Worm (Caenorhabditis elegans) whole organism, L1 larva: ENCODE results near the gene Y37E11AM.3.

Experiments used
- C04F5.9 ChIP-seq: sonication (generic microtip); optimal IDR thresholded peaks from 2 replicates; lab custom pipeline; 2016; ENCODE audit warnings: missing genetic modification characterization, missing compliant biosample characterization
- C16A3.4 ChIP-seq: fragments of 150-350 bp; optimal IDR thresholded peaks from 2 replicates; lab custom pipeline; 2014; ENCODE audit warnings: missing biosample characterization, missing genetic modification characterization
- Y116A8C.19 ChIP-seq: sonication (generic microtip); optimal IDR thresholded peaks from 2 replicates; lab custom pipeline; 2016; ENCODE audit warnings: missing compliant biosample characterization, missing genetic modification characterization, borderline replicate concordance
- alr-1 ChIP-seq: fragments of 200-800 bp; sonication (Bioruptor generic); optimal IDR thresholded peaks from 2 replicates; lab custom pipeline; 2018; ENCODE audit warnings: borderline replicate concordance, mild to moderate bottlenecking, missing genetic modification characterization, missing compliant biosample characterization
- aly-2 ChIP-seq: fragments of 150-350 bp; optimal IDR thresholded peaks from 2 replicates; lab custom pipeline; 2014; ENCODE audit warnings: missing biosample characterization, missing genetic modification characterization
- ces-1 ChIP-seq: fragments of 150-350 bp; optimal IDR thresholded peaks from 2 replicates; lab custom pipeline; 2014; ENCODE audit warnings: missing biosample characterization, missing genetic modification reagents, missing genetic modification characterization
- dpl-1 ChIP-seq, 3 experiments: fragments of 150-350 bp in 2 of 3; sonication (generic microtip) in 1 of 3; optimal IDR thresholded peaks; 2 replicates each; lab custom pipeline; 2014 to 2017; ENCODE audit warnings: missing biosample characterization in 3 of 3, missing genetic modification characterization in 3 of 3, missing genetic modification reagents in 3 of 3
- egl-13 ChIP-seq: sonication (generic microtip); optimal IDR thresholded peaks from 2 replicates; lab custom pipeline; 2016; ENCODE audit warnings: missing genotype, missing genetic modification reagents, missing genetic modification characterization, missing compliant biosample characterization
- elt-2 ChIP-seq: sonication (generic microtip); optimal IDR thresholded peaks from 2 replicates; lab custom pipeline; 2016; ENCODE audit warnings: missing genetic modification characterization, mild to moderate bottlenecking, inconsistent platforms, missing compliant biosample characterization, missing genetic modification reagents
- fkh-10 ChIP-seq: sonication (generic microtip); optimal IDR thresholded peaks from 2 replicates; lab custom pipeline; 2017; ENCODE audit warnings: missing biosample characterization, missing genetic modification reagents, missing genetic modification characterization
- fkh-8 ChIP-seq: sonication (generic microtip); optimal IDR thresholded peaks from 2 replicates; lab custom pipeline; 2016; ENCODE audit warnings: mild to moderate bottlenecking, missing genetic modification characterization, missing compliant biosample characterization
- grh-1 ChIP-seq: fragments of 200-800 bp; sonication (Bioruptor generic); IDR thresholded peaks from 2 replicates; pipeline ENCODE4 v1.3.6; 2022; ENCODE audit warnings: missing genetic modification reagents, missing genetic modification characterization, missing compliant biosample characterization
- irx-1 ChIP-seq: sonication (generic microtip); optimal IDR thresholded peaks from 2 replicates; lab custom pipeline; 2016; ENCODE audit warnings: missing genetic modification characterization, missing compliant biosample characterization
- isw-1 ChIP-seq: fragments of 200-800 bp; sonication (Bioruptor generic); IDR thresholded peaks from 2 replicates; pipeline ENCODE4 v1.3.6; 2022; ENCODE audit warnings: missing genetic modification characterization, missing compliant biosample characterization
- lin-15B ChIP-seq: fragments of 150-350 bp; sonication (generic microtip); optimal IDR thresholded peaks from 3 replicates; lab custom pipeline; 2014; ENCODE audit warnings: missing biosample characterization, missing genetic modification characterization
- lin-35 ChIP-seq, 2 experiments: fragments of 150-350 bp; optimal IDR thresholded peaks; 2 replicates each; lab custom pipeline; 2014; ENCODE audit warnings: missing biosample characterization in 2 of 2, missing genetic modification characterization in 2 of 2, missing genetic modification reagents in 2 of 2
- lir-3 ChIP-seq: sonication (generic microtip); optimal IDR thresholded peaks from 2 replicates; lab custom pipeline; 2016; ENCODE audit warnings: mild to moderate bottlenecking, missing genetic modification characterization, moderate library complexity, missing compliant biosample characterization; ENCODE audit not compliant: poor library complexity
- mab-9 ChIP-seq: fragments of 200-800 bp; sonication (Bioruptor generic); IDR thresholded peaks from 2 replicates; pipeline ENCODE4 v1.3.6; 2022; ENCODE audit warnings: missing genetic modification reagents, missing genetic modification characterization, missing compliant biosample characterization
- mdl-1 ChIP-seq, 2 experiments: fragments of 150-350 bp; optimal IDR thresholded peaks; 2 replicates each; lab custom pipeline; 2014 to 2017; ENCODE audit warnings: missing biosample characterization in 2 of 2, missing genetic modification characterization in 2 of 2, inconsistent platforms in 1 of 2
- mef-2 ChIP-seq: fragments of 150-350 bp; optimal IDR thresholded peaks from 2 replicates; lab custom pipeline; 2014; ENCODE audit warnings: missing biosample characterization, missing genetic modification characterization
- nhr-12 ChIP-seq: sonication (generic microtip); optimal IDR thresholded peaks from 2 replicates; lab custom pipeline; 2017; ENCODE audit warnings: missing biosample characterization, missing genetic modification characterization
- nhr-19 ChIP-seq: fragments of 200-800 bp; sonication (Bioruptor generic); conservative IDR thresholded peaks from 2 replicates; pipeline ENCODE4 v1.3.6; 2022; ENCODE audit warnings: missing genetic modification characterization, missing compliant biosample characterization
- nhr-47 ChIP-seq: sonication (generic microtip); optimal IDR thresholded peaks from 2 replicates; lab custom pipeline; 2016; ENCODE audit warnings: mild to moderate bottlenecking, missing genetic modification characterization, moderate library complexity, missing compliant biosample characterization
- nhr-76 ChIP-seq: sonication (generic microtip); optimal IDR thresholded peaks from 2 replicates; lab custom pipeline; 2017; ENCODE audit warnings: missing biosample characterization, missing genetic modification characterization
- nhr-85 ChIP-seq: sonication (generic microtip); peaks from one replicate; lab custom pipeline; 2016; ENCODE audit warnings: missing genetic modification characterization, inconsistent platforms, missing compliant biosample characterization
- nhr-90 ChIP-seq: sonication (generic microtip); optimal IDR thresholded peaks from 2 replicates; lab custom pipeline; 2016; ENCODE audit warnings: mild to moderate bottlenecking, missing genetic modification characterization, missing compliant biosample characterization; ENCODE audit not compliant: poor library complexity
- pax-3 ChIP-seq: fragments of 200-800 bp; sonication (Bioruptor generic); optimal IDR thresholded peaks from 2 replicates; lab custom pipeline; 2018; ENCODE audit warnings: mild to moderate bottlenecking, missing genetic modification characterization, moderate library complexity, missing compliant biosample characterization
- pqm-1 ChIP-seq: sonication (generic microtip); optimal IDR thresholded peaks from 3 replicates; lab custom pipeline; 2017; ENCODE audit warnings: missing biosample characterization, missing genetic modification characterization
- rnt-1 ChIP-seq: sonication (generic microtip); optimal IDR thresholded peaks from 2 replicates; lab custom pipeline; 2016; ENCODE audit warnings: mild to moderate bottlenecking, missing genetic modification characterization, moderate library complexity, missing compliant biosample characterization
- skn-1 ChIP-seq: fragments of 150-350 bp; optimal IDR thresholded peaks from 2 replicates; lab custom pipeline; 2014; ENCODE audit warnings: missing biosample characterization, missing genetic modification characterization
- snu-23 ChIP-seq: sonication (generic microtip); optimal IDR thresholded peaks from 2 replicates; lab custom pipeline; 2016; ENCODE audit warnings: missing genetic modification characterization, missing compliant biosample characterization
- sptf-1 ChIP-seq: fragments of 150-350 bp; optimal IDR thresholded peaks from 2 replicates; lab custom pipeline; 2014; ENCODE audit warnings: missing biosample characterization, missing genetic modification characterization
- sup-37 ChIP-seq: fragments of 200-800 bp; sonication (Bioruptor generic); optimal IDR thresholded peaks from 2 replicates; lab custom pipeline; 2018; ENCODE audit warnings: mild to moderate bottlenecking, missing genetic modification characterization, missing compliant biosample characterization
- unc-130 ChIP-seq: fragments of 150-350 bp; optimal IDR thresholded peaks from 2 replicates; lab custom pipeline; 2017; ENCODE audit warnings: missing biosample characterization, missing genetic modification characterization, inconsistent platforms
- unc-30 ChIP-seq: sonication (generic microtip); optimal IDR thresholded peaks from 2 replicates; lab custom pipeline; 2017; ENCODE audit warnings: missing biosample characterization, missing genetic modification characterization
- unc-86 ChIP-seq: sonication (generic microtip); optimal IDR thresholded peaks from 2 replicates; lab custom pipeline; 2016; ENCODE audit warnings: missing genetic modification characterization, missing compliant biosample characterization
- unc-98 ChIP-seq: fragments of 200-800 bp; sonication (Bioruptor generic); IDR thresholded peaks from 2 replicates; pipeline ENCODE4 v1.3.6; 2022; ENCODE audit warnings: missing genetic modification characterization, missing compliant biosample characterization
- vab-15 ChIP-seq: sonication (generic microtip); optimal IDR thresholded peaks from 2 replicates; lab custom pipeline; 2017; ENCODE audit warnings: missing genotype, mild to moderate bottlenecking, missing genetic modification characterization, missing compliant biosample characterization
- ztf-11 ChIP-seq, 2 experiments: sonication (generic microtip); optimal IDR thresholded peaks; 2 replicates each; lab custom pipeline; 2016 to 2017; ENCODE audit warnings: missing genetic modification characterization in 2 of 2, missing biosample characterization in 1 of 2, missing compliant biosample characterization in 1 of 2
- ztf-4 ChIP-seq: fragments of 150-350 bp; optimal IDR thresholded peaks from 2 replicates; lab custom pipeline; 2014; ENCODE audit warnings: missing biosample characterization, missing genetic modification characterization

Gene Y37E11AM.3

ce11 chrIV:3722690-3723089 lies 3.7 kb upstream of the Y37E11AM.3 start, which contains the start of gene Y37E11AM.4:
Gene Y37E11AM.4, minus strand, starts transcription at chrIV:3722790.
- TF ChIP-seq pax-3 (tag; lab: Kevin White, UChicago): no peak
- TF ChIP-seq mef-2 (tag; lab: Kevin White, UChicago): no peak
- no peak for TF ChIP-seq mdl-1 (tag; optimal IDR thresholded peaks at IDR 0.05; lab: Kevin White, UChicago)
- no peak for TF ChIP-seq nhr-90
- TF ChIP-seq nhr-12 (tag; lab: Kevin White, UChicago): no peak
- TF ChIP-seq egl-13 (tag; lab: Kevin White, UChicago): no peak
- no peak for TF ChIP-seq ztf-11 (tag; optimal IDR thresholded peaks at IDR 0.05; lab: Kevin White, UChicago)
- no peak for TF ChIP-seq pqm-1
- TF ChIP-seq unc-130 (tag; lab: Kevin White, UChicago): no peak
- TF ChIP-seq unc-98: no peak
- no peak for TF ChIP-seq irx-1 (tag; lab: Kevin White, UChicago)
- no peak for TF ChIP-seq isw-1 (GFP tag; lab: Robert Waterston, UW)
- TF ChIP-seq lin-15B (tag; lab: Kevin White, UChicago): no peak
- TF ChIP-seq nhr-76 (tag; lab: Kevin White, UChicago): no peak
- TF ChIP-seq aly-2: no peak
- no peak for TF ChIP-seq nhr-85 (tag; lab: Kevin White, UChicago)
- no peak for TF ChIP-seq skn-1 (tag; lab: Kevin White, UChicago)
- TF ChIP-seq sup-37 (GFP tag; lab: Kevin White, UChicago): no peak

DNA sequence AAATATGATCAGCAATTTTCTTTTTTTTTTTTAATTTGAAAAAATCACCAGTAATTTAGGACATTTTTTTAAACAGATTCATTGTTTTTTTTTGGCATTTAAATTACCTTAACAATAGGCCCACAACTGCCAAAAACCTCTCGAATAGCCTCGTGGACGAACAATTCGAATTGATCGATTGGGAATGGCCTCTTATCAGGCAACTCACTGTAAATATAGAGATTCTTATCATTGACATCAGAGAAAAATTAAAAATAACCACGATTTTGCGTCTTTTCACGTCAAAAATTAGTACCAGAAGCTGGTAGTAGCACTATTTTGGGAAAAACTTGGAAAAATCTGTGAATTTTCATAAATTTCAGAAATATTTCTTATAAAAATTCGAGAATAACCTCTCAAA lies 3.0 kb upstream of the Y37E11AM.3 start:
- no peak for TF ChIP-seq ztf-11 (tag; optimal IDR thresholded peaks at IDR 0.05; lab: Kevin White, UChicago)
- TF ChIP-seq elt-2 (tag; lab: Kevin White, UChicago): peak; percentile 2
- TF ChIP-seq, all 84 proteins: peak for 1

- TF ChIP-seq pqm-1 (no peak), nhr-90 (no peak), dpl-1 (GFP tag; optimal IDR thresholded peaks at IDR 0.05; lab: Kevin White, UChicago) (no peak), C16A3.4 (tag; lab: Kevin White, UChicago) (no peak), lin-35 (GFP tag; optimal IDR thresholded peaks at IDR 0.05; lab: Kevin White, UChicago) (no peak), rnt-1 (tag; lab: Kevin White, UChicago) (no peak), Y116A8C.19 (tag; lab: Kevin White, UChicago) (no peak), sptf-1 (tag; lab: Kevin White, UChicago) (no peak), nhr-19 (GFP tag; lab: Robert Waterston, UW) (no peak), alr-1 (tag; lab: Kevin White, UChicago) (no peak), unc-86 (tag; lab: Kevin White, UChicago) (no peak), grh-1 (no peak), vab-15 (no peak), ztf-4 (tag; lab: Kevin White, UChicago) (no peak), unc-30 (tag; lab: Kevin White, UChicago) (no peak), lir-3 (tag; lab: Kevin White, UChicago) (no peak)
Observed at ce11 chrIV:3720644-3721043, 1.7 kb upstream of the Y37E11AM.3 start.

- TF ChIP-seq elt-2 (tag; lab: Kevin White, UChicago) (no peak), mab-9 (GFP tag; lab: Robert Waterston, UW) (no peak), snu-23 (GFP tag; lab: Kevin White, UChicago) (no peak), fkh-10 (GFP tag; lab: Kevin White, UChicago) (no peak), nhr-47 (tag; lab: Kevin White, UChicago) (no peak), C04F5.9 (tag; lab: Kevin White, UChicago) (no peak), ces-1 (GFP tag; lab: Kevin White, UChicago) (no peak), fkh-8 (tag; lab: Kevin White, UChicago) (no peak), sup-37 (GFP tag; lab: Kevin White, UChicago) (no peak), nhr-19 (GFP tag; lab: Robert Waterston, UW) (no peak), isw-1 (GFP tag; lab: Robert Waterston, UW) (no peak)
Observed at ce11 chrIV:3710737-3711136, 8.2 kb downstream of the Y37E11AM.3 start.
